Worm (Caenorhabditis elegans) whole organism, L1 larva: ENCODE data around the gene ptp-3.

Source experiments
- ceh-63 ChIP-seq: fragments of 200-800 bp; sonication (Bioruptor generic); optimal IDR thresholded peaks from 2 replicates; lab custom pipeline; 2018; ENCODE audit warnings: mild to moderate bottlenecking, missing genetic modification characterization, missing compliant biosample characterization
- efl-3 ChIP-seq: fragments of 200-800 bp; sonication (Bioruptor generic); optimal IDR thresholded peaks from 2 replicates; lab custom pipeline; 2018; ENCODE audit warnings: mild to moderate bottlenecking, missing genetic modification characterization, missing compliant biosample characterization
- hlh-17 ChIP-seq: fragments of 200-800 bp; sonication (Bioruptor generic); optimal IDR thresholded peaks from 2 replicates; lab custom pipeline; 2018; ENCODE audit warnings: missing genetic modification characterization, mild to moderate bottlenecking, missing compliant biosample characterization, moderate library complexity, borderline replicate concordance
- jun-1 ChIP-seq: fragments of 150-350 bp; optimal IDR thresholded peaks from 2 replicates; lab custom pipeline; 2014; ENCODE audit warnings: missing biosample characterization, missing genetic modification reagents, missing genetic modification characterization
- lin-14 ChIP-seq: fragments of 200-800 bp; sonication (Bioruptor generic); optimal IDR thresholded peaks from 2 replicates; lab custom pipeline; 2018; ENCODE audit warnings: mild to moderate bottlenecking, missing genetic modification characterization, moderate library complexity, missing compliant biosample characterization
- lir-3 ChIP-seq: sonication (generic microtip); optimal IDR thresholded peaks from 2 replicates; lab custom pipeline; 2016; ENCODE audit warnings: mild to moderate bottlenecking, missing genetic modification characterization, moderate library complexity, missing compliant biosample characterization; ENCODE audit not compliant: poor library complexity
- lsy-2 ChIP-seq, 2 experiments: fragments of 150-350 bp; optimal IDR thresholded peaks; 2 replicates each; lab custom pipeline; 2014; ENCODE audit warnings: missing biosample characterization in 2 of 2, missing genetic modification characterization in 2 of 2
- mep-1 ChIP-seq: fragments of 150-350 bp; optimal IDR thresholded peaks from 2 replicates; lab custom pipeline; 2014; ENCODE audit warnings: missing biosample characterization, missing genetic modification characterization
- pqm-1 ChIP-seq: sonication (generic microtip); optimal IDR thresholded peaks from 3 replicates; lab custom pipeline; 2017; ENCODE audit warnings: missing biosample characterization, missing genetic modification characterization
- sox-4 ChIP-seq: sonication (generic microtip); optimal IDR thresholded peaks from 2 replicates; lab custom pipeline; 2016; ENCODE audit warnings: missing genetic modification characterization, missing compliant biosample characterization

- TF ChIP-seq lin-14 (GFP tag; lab: Kevin White, UChicago): no peak
- TF ChIP-seq lir-3 (tag; lab: Kevin White, UChicago): no peak
- TF ChIP-seq hlh-17 (GFP tag; lab: Kevin White, UChicago): no peak
- TF ChIP-seq lsy-2 (tag; optimal IDR thresholded peaks at IDR 0.05; lab: Kevin White, UChicago): no peak
- no peak for TF ChIP-seq sox-4 (tag; lab: Kevin White, UChicago)
- no peak for TF ChIP-seq pqm-1 (tag; lab: Kevin White, UChicago)
- no peak for TF ChIP-seq jun-1
- TF ChIP-seq mep-1 (tag; lab: Kevin White, UChicago): no peak
- no peak for TF ChIP-seq ceh-63 (GFP tag; lab: Kevin White, UChicago)
- TF ChIP-seq efl-3: no peak
Observed at ce11 chrII:11050678-11051077, 75.3 kb downstream of the ptp-3 start.
